Fruit fly (Drosophila melanogaster) whole organism, larva: Measurements from ENCODE around the gene CG7655.

Experiments
- noc ChIP-seq: fragments of 200-800 bp; sonication (Bioruptor generic); optimal IDR thresholded peaks from 3 replicates; lab custom pipeline; 2019; ENCODE audit warnings: missing biosample characterization, mild to moderate bottlenecking, missing genetic modification characterization, moderate library complexity

The CG7655 gene

DNA sequence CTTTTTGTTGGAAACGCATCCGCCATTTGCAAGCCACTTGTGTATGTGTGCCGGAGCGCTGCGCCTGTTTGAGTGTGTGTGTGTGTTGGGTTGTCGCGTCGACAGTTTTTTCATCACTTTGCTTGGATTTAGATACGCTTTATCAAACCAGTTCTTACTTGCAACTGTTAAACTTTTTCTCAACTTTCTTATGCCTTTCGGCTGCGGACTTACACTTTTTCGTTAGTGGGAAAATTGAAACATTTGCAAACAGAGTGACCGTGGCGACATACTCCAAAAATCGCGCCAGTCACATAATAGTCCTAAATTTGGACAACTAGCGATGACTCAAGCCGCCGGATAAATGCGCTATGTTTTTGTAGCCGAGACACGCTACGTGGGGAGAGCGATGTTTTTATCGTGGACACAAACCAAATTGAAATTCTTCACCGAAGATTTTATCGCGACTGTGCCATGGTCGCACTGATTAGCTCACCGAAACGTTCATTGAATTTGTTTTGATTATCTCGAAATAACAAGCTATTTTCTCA lies at the start of gene CG7655, which contains the start of gene alt:
Gene CG7655 (plus strand): TSS at position 426 of the 530 bp plus-strand sequence.
Gene alt (minus strand): TSS at position 272 of the 530 bp plus-strand sequence.
- TF ChIP-seq noc = no peak

DNA sequence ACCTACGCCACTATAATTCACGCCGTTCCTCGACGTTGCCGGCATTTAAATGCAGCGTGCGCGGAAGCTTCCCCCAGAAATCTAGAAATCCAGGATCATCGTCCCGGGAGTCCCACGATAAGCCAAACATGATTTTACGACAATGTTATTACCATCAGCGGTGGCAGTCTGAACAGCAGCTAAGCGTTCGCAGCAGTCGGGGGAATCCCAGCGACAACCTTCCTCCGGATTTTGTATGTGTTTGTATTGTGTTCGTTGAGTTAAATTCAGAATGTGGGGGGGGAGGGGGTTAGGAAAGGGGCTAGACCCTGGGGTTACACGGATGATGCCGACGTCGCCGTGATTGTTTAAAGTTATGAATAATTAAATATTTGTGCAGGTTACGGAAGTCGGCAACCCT lies 38.5 kb upstream of the CG7655 start:
- TF ChIP-seq noc = no peak

- TF ChIP-seq noc = no peak
These were observed 37.2 kb upstream of the CG7655 start for dm6 chr3R:17645239-17645638.

DNA sequence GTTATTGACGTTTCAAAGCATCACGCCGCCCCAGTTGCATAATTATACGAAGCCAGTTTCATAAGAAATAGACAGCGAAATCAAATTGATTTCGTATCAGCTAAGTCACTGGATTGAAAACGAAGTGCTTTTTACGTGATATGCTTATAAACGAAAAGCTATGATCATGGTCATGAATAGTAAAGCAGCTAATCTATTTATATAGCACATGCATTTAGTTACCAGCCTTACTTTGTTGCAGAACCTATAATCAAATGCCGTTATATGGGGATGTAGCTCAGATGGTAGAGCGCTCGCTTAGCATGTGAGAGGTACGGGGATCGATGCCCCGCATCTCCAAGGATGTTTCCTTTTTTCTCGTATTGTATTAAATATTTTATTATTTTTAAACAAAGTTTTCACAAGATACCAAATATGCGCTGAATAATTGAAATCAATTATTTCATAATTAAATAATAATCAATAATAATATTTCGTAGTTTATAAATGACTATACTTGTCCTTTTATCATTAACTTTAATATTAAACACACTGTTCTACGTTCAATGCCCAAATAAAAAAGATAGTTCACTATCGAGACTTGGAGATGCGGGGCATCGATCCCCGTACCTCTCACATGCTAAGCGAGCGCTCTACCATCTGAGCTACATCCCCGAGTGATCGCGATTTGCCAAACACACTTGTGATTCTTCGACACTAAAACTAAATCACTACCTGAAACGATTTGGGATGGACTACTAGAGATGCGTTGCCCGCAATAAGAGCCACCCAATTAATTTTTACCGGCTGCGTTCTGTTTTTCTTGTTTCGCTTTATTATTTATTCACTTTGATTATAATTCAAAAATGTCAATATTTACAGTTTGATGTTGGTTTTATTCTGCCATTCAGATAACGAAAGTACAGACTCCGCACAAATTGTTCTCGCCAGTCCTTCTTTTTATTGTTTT lies 36.1 kb upstream of the CG7655 start:
- no peak for TF ChIP-seq noc

DNA sequence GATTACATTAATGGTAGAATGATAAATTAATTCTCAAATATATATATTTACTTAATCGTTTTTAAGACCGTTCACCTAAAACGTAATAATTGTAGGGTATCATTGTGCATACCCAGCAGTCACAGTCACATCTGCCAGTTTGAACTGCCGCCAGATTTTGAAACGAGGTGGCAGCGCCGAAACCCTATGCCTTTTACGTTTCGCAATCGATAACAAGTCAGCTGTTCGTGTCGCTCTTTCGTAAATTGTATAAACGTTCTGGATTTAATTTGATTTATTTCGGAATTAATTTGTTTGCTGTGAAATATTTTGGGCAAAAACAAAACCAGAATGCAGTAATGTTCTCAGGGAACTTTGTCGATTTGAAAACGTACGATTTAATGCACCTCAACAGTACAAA lies 35.0 kb upstream of the CG7655 start, which contains the start of gene CG14322:
Gene CG14322 (plus strand): TSS at position 236 of the 400 bp plus-strand sequence.
- TF ChIP-seq noc = no peak

dm6 chr3R:17653879-17654278 lies 28.6 kb upstream of the CG7655 start:
- no peak for TF ChIP-seq noc

dm6 chr3R:17655040-17655439 lies 27.4 kb upstream of the CG7655 start:
- no peak for TF ChIP-seq noc

dm6 chr3R:17656923-17657322 lies 25.5 kb upstream of the CG7655 start:
- no peak for TF ChIP-seq noc

dm6 chr3R:17666061-17666796 lies 16.2 kb upstream of the CG7655 start:
- TF ChIP-seq noc = no peak

DNA sequence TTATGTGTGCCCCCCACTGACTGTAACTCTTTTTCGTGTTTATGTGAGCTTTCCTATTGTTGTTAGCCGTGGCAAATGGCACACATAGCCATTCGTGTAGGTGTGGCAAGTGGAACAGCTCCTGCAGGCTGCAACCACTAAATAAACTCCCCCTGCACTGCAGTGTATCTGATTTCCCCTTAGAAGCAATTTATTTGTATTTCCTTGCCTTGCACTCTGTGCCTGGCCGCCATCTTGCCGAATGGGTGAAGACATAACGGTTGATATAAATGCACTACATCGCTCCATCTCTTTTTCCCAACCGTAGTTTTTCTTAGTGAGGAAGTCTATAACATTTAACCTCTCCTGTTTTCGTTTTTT lies 15.7 kb upstream of the CG7655 start:
- TF ChIP-seq noc = no peak

DNA sequence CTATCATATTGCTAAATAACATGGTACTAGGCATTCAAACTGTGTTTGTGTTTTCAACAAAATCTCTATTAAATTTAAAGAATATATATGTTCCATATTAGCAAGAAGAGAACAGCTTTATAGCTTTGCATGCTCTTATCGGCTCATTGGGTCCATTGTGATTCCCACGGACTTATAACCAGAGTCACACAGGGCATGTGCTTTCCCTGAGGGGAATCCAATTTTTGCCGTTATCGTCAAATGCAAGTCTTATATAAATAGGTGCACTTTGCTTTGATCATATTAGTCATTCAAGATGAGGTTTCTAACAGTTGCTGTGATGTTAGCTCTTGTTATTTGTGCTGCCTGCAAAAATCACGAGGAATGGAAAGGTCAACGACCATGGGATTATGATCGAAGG lies 15.2 kb upstream of the CG7655 start, which contains the start of gene CG45045:
Gene CG45045 (plus strand): TSS at position 294 of the 400 bp plus-strand sequence.
- TF ChIP-seq noc = no peak

DNA sequence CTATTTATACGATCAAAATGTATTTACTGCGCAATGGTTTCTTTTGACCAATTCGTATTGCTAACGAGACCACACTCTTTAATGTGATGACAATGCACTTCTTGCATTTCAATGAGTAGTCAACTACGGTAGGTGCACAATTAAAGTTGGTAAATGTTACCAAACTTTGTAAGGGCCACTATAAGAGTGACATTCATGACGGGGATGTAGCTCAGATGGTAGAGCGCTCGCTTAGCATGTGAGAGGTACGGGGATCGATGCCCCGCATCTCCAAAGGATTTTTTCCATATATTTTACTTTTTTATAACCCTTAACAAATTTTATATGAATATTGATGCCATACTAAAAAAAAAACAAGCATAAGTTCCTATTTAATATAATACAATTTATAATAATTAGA lies 14.5 kb upstream of the CG7655 start:
- no peak for TF ChIP-seq noc

dm6 chr3R:17670202-17670856 lies 12.1 kb upstream of the CG7655 start:
- TF ChIP-seq noc = no peak

dm6 chr3R:17670857-17671336 lies 11.6 kb upstream of the CG7655 start, which contains the start of the genes CG7523 and Mps1:
CG7523 (minus strand) TSS chr3R:17670895.
Mps1 (plus strand) TSS chr3R:17671271.
- TF ChIP-seq noc = no peak

DNA sequence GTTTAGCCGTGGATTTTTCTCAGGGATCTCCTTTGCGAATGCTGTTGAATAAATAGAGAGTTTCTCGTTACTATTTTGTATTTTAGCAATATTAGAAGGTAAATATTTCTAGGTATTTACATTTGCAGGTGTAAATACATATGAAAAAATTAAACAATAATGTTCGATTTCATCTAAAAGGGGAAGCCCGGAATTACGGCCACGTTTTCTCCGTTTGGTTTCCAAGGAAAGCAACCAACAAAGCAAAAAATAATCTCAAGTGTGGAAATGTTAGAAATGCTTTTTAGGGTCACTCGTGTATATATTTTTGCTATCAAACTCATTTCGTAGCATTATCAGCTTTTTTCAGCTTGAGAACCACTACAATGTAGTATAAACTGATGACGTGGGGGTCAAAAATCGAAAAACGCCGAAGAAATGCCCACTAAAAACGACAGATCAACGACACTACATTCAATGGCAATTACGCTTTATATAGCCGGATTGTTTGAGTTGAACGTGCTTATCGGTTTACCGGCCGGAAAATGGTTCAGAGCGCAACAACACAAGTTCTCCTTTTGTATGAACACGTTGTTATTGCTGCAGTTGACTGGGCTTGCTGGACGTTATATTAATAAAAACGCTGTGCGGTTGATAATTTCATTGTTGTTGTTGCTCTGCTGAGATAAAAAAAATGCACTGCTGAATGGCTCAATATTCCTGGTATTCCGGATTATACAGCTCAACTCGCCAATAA lies 4.2 kb upstream of the CG7655 start:
- TF ChIP-seq noc = no peak
